Fruit fly (Drosophila melanogaster) whole organism, embryonic: ENCODE data around the gene Tace.

Source experiments
- CG10274 ChIP-seq: fragments of 200-800 bp; sonication (Bioruptor generic); optimal IDR thresholded peaks from 3 replicates; lab custom pipeline; 2017; ENCODE audit warnings: missing biosample characterization, mild to moderate bottlenecking, missing genetic modification characterization
- CG10565 ChIP-seq: fragments of 200-800 bp; sonication (Bioruptor generic); optimal IDR thresholded peaks from 3 replicates; lab custom pipeline; 2016; ENCODE audit warnings: missing biosample characterization, mild to moderate bottlenecking, missing genetic modification characterization
- CG11247 ChIP-seq: fragments of 200-800 bp; sonication (Bioruptor generic); IDR thresholded peaks from 2 replicates; pipeline ENCODE4 v1.3.6; 2022; ENCODE audit warnings: missing biosample characterization, missing genetic modification characterization
- CG11398 ChIP-seq: fragments of 200-800 bp; sonication (Bioruptor generic); optimal IDR thresholded peaks from 2 replicates; lab custom pipeline; 2016; ENCODE audit warnings: missing biosample characterization, missing genetic modification characterization
- CG11504 ChIP-seq: fragments of 200-800 bp; sonication (Bioruptor generic); optimal IDR thresholded peaks from 3 replicates; lab custom pipeline; 2019; ENCODE audit warnings: missing biosample characterization, mild to moderate bottlenecking, missing genetic modification characterization, moderate library complexity
- CG12391 ChIP-seq: fragments of 200-800 bp; sonication (Bioruptor generic); optimal IDR thresholded peaks from 3 replicates; lab custom pipeline; 2018; ENCODE audit warnings: missing biosample characterization, mild to moderate bottlenecking, missing genetic modification characterization, moderate library complexity
- CG13296 ChIP-seq: fragments of 200-800 bp; sonication (Bioruptor generic); optimal IDR thresholded peaks from 3 replicates; lab custom pipeline; 2018; ENCODE audit warnings: missing biosample characterization, mild to moderate bottlenecking, missing genetic modification characterization
- CG14014 ChIP-seq: fragments of 200-800 bp; sonication (Bioruptor generic); IDR thresholded peaks from 2 replicates; pipeline ENCODE4 v1.3.6; 2022; ENCODE audit warnings: missing biosample characterization, missing genetic modification characterization
- CG14050 ChIP-seq: fragments of 200-800 bp; sonication (Bioruptor generic); IDR thresholded peaks from 3 replicates; pipeline ENCODE4 v1.3.6; 2022; ENCODE audit warnings: missing biosample characterization, missing genetic modification characterization
- CG15073 ChIP-seq: fragments of 200-800 bp; sonication (Bioruptor generic); optimal IDR thresholded peaks from 2 replicates; lab custom pipeline; 2016; ENCODE audit warnings: missing biosample characterization, missing genetic modification characterization
- CG15479 ChIP-seq: fragments of 200-800 bp; sonication (Bioruptor generic); optimal IDR thresholded peaks from 3 replicates; lab custom pipeline; 2019; ENCODE audit warnings: missing biosample characterization, mild to moderate bottlenecking, missing genetic modification characterization, moderate library complexity
- CG15514 ChIP-seq: fragments of 200-800 bp; sonication (Bioruptor generic); optimal IDR thresholded peaks from 3 replicates; lab custom pipeline; 2017; ENCODE audit warnings: missing biosample characterization, missing genetic modification characterization, mild to moderate bottlenecking, moderate library complexity, missing genetic modification reagents
- CG1603 ChIP-seq: fragments of 200-800 bp; sonication (Bioruptor generic); optimal IDR thresholded peaks from 2 replicates; lab custom pipeline; 2019; ENCODE audit warnings: missing biosample characterization, mild to moderate bottlenecking, missing genetic modification characterization, moderate library complexity
- CG17802 ChIP-seq: fragments of 200-800 bp; sonication (Bioruptor generic); optimal IDR thresholded peaks from 2 replicates; lab custom pipeline; 2018; ENCODE audit warnings: missing biosample characterization, mild to moderate bottlenecking, missing genetic modification characterization, moderate library complexity
- CG2129 ChIP-seq: fragments of 200-800 bp; sonication (Bioruptor generic); IDR thresholded peaks from 2 replicates; pipeline ENCODE4 v1.3.6; 2022; ENCODE audit warnings: missing biosample characterization, missing genetic modification characterization; ENCODE audit not compliant: partially characterized antibody
- CG30431 ChIP-seq: fragments of 200-800 bp; sonication (Bioruptor generic); optimal IDR thresholded peaks from 2 replicates; lab custom pipeline; 2017; ENCODE audit warnings: missing biosample characterization, missing genetic modification characterization
- CG3281 ChIP-seq: fragments of 200-800 bp; sonication (Bioruptor generic); optimal IDR thresholded peaks from 3 replicates; lab custom pipeline; 2017; ENCODE audit warnings: missing biosample characterization, mild to moderate bottlenecking, missing genetic modification characterization
- CG3407 ChIP-seq: fragments of 200-800 bp; sonication (Bioruptor generic); optimal IDR thresholded peaks from 2 replicates; lab custom pipeline; 2018; ENCODE audit warnings: missing biosample characterization, mild to moderate bottlenecking, missing genetic modification characterization
- CG3995 ChIP-seq: fragments of 200-800 bp; sonication (Bioruptor generic); optimal IDR thresholded peaks from 3 replicates; lab custom pipeline; 2016; ENCODE audit warnings: missing biosample characterization, missing genetic modification characterization
- CG4328 ChIP-seq: fragments of 200-800 bp; sonication (Bioruptor generic); optimal IDR thresholded peaks from 3 replicates; lab custom pipeline; 2017; ENCODE audit warnings: missing biosample characterization, missing genetic modification reagents, missing genetic modification characterization
- CG43689 ChIP-seq: fragments of 200-800 bp; sonication (Bioruptor generic); IDR thresholded peaks from 2 replicates; pipeline ENCODE4 v1.3.6; 2022; ENCODE audit warnings: missing biosample characterization, missing genetic modification characterization
- CG4707 ChIP-seq: fragments of 200-800 bp; sonication (Bioruptor generic); optimal IDR thresholded peaks from 2 replicates; lab custom pipeline; 2018; ENCODE audit warnings: missing biosample characterization, mild to moderate bottlenecking, missing genetic modification characterization, moderate library complexity
- CG5180 ChIP-seq: fragments of 200-800 bp; sonication (Bioruptor generic); optimal IDR thresholded peaks from 3 replicates; lab custom pipeline; 2017; ENCODE audit warnings: missing biosample characterization, missing genetic modification characterization, mild to moderate bottlenecking, moderate library complexity, missing genetic modification reagents
- CG6272 ChIP-seq: fragments of 200-800 bp; sonication (Bioruptor generic); IDR thresholded peaks from 2 replicates; pipeline ENCODE4 v1.3.6; 2022; ENCODE audit warnings: missing biosample characterization, missing genetic modification characterization
- CG6689 ChIP-seq: fragments of 200-800 bp; sonication (Bioruptor generic); IDR thresholded peaks from 2 replicates; pipeline ENCODE4 v1.3.6; 2022; ENCODE audit warnings: missing biosample characterization, missing genetic modification characterization
- CG7963 ChIP-seq: fragments of 200-800 bp; sonication (Bioruptor generic); IDR thresholded peaks from 3 replicates; pipeline ENCODE4 v1.3.6; 2022; ENCODE audit warnings: missing biosample characterization, missing genetic modification characterization; ENCODE audit not compliant: partially characterized antibody
- CkIIα-i1 ChIP-seq: fragments of 200-800 bp; sonication (Bioruptor generic); IDR thresholded peaks from 2 replicates; pipeline ENCODE4 v1.3.6; 2022; ENCODE audit warnings: missing biosample characterization, missing genetic modification characterization
- D19A ChIP-seq: fragments of 200-800 bp; optimal IDR thresholded peaks from 3 replicates; lab custom pipeline; 2019; ENCODE audit warnings: missing biosample characterization, mild to moderate bottlenecking, missing genetic modification characterization, moderate library complexity
- Doc2 ChIP-seq: fragments of 200-800 bp; sonication (Bioruptor generic); IDR thresholded peaks from 2 replicates; pipeline ENCODE4 v1.3.6; 2022; ENCODE audit warnings: missing biosample characterization, missing genetic modification characterization
- Ets65A ChIP-seq: fragments of 200-800 bp; sonication (Bioruptor generic); peaks from one replicate; lab custom pipeline; 2016; ENCODE audit warnings: missing biosample characterization, missing genetic modification characterization
- Fer2 ChIP-seq: fragments of 200-800 bp; sonication (Bioruptor generic); optimal IDR thresholded peaks from 2 replicates; lab custom pipeline; 2018; ENCODE audit warnings: missing biosample characterization, mild to moderate bottlenecking, missing genetic modification characterization, moderate library complexity
- Med ChIP-seq: fragments of 200-800 bp; sonication (Bioruptor generic); peaks from one replicate; lab custom pipeline; 2016; ENCODE audit warnings: missing biosample characterization, missing genetic modification characterization, mild to moderate bottlenecking, inconsistent platforms, moderate library complexity
- Nf-YA ChIP-seq: fragments of 200-800 bp; sonication (Bioruptor generic); IDR thresholded peaks from 2 replicates; pipeline ENCODE4 v1.3.6; 2022; ENCODE audit warnings: missing biosample characterization, missing genetic modification characterization
- Pdp1 ChIP-seq, 2 experiments: fragments of 200-800 bp; sonication (Bioruptor generic); optimal IDR thresholded peaks; 3 replicates each; lab custom pipeline; 2016; ENCODE audit warnings: missing biosample characterization in 2 of 2, missing genetic modification characterization in 2 of 2, mild to moderate bottlenecking in 1 of 2, moderate library complexity in 1 of 2
- Ssrp ChIP-seq: fragments of 200-800 bp; sonication (Bioruptor generic); optimal IDR thresholded peaks from 2 replicates; lab custom pipeline; 2018; ENCODE audit warnings: missing biosample characterization, mild to moderate bottlenecking, missing genetic modification characterization, moderate library complexity
- az2 ChIP-seq: fragments of 200-800 bp; sonication (Bioruptor generic); optimal IDR thresholded peaks from 3 replicates; lab custom pipeline; 2016; ENCODE audit warnings: missing biosample characterization, missing genetic modification characterization
- croc ChIP-seq: fragments of 200-800 bp; sonication (Bioruptor generic); conservative IDR thresholded peaks from 3 replicates; pipeline ENCODE4 v1.3.6; 2022; ENCODE audit warnings: missing biosample characterization, missing genetic modification characterization
- fd96Cb ChIP-seq: fragments of 200-800 bp; sonication (Bioruptor generic); optimal IDR thresholded peaks from 2 replicates; lab custom pipeline; 2018; ENCODE audit warnings: missing biosample characterization, mild to moderate bottlenecking, missing genetic modification characterization, moderate library complexity
- ham ChIP-seq: fragments of 200-800 bp; sonication (Bioruptor generic); IDR thresholded peaks from 2 replicates; pipeline ENCODE4 v1.3.6; 2022; ENCODE audit warnings: missing biosample characterization, missing genetic modification characterization
- hbn ChIP-seq: fragments of 200-800 bp; sonication (Bioruptor generic); IDR thresholded peaks from 2 replicates; pipeline ENCODE4 v1.3.6; 2022; ENCODE audit warnings: missing biosample characterization, missing genetic modification characterization; ENCODE audit not compliant: partially characterized antibody
- knrl ChIP-seq: fragments of 200-800 bp; sonication (Bioruptor generic); IDR thresholded peaks from 3 replicates; pipeline ENCODE4 v1.3.6; 2022; ENCODE audit warnings: missing biosample characterization, missing genetic modification characterization; ENCODE audit not compliant: partially characterized antibody
- prd ChIP-seq, 3 experiments: fragments of >200 bp in 2 of 3; fragments of 200-800 bp in 1 of 3; sonication (Bioruptor generic) in 1 of 3; optimal IDR thresholded peaks in 2 of 3; IDR thresholded peaks in 1 of 3; 2 replicates in 2 of 3; 3 replicates in 1 of 3; pipeline versions ENCODE4 v1.3.6 to Lab custom; 2017 to 2022; ENCODE audit warnings: missing biosample characterization in 1 of 3, missing genetic modification characterization in 1 of 3
- ranshi ChIP-seq: fragments of 200-800 bp; sonication (Bioruptor generic); IDR thresholded peaks from 2 replicates; pipeline ENCODE4 v1.3.6; 2022; ENCODE audit warnings: missing biosample characterization, missing genetic modification characterization
- sna ChIP-seq: fragments of 200-800 bp; sonication (Bioruptor generic); IDR thresholded peaks from 2 replicates; pipeline ENCODE4 v1.3.6; 2022; ENCODE audit warnings: missing biosample characterization, missing genetic modification characterization; ENCODE audit not compliant: partially characterized antibody
- tin ChIP-seq: fragments of 200-800 bp; sonication (Bioruptor generic); optimal IDR thresholded peaks from 3 replicates; lab custom pipeline; 2016; ENCODE audit warnings: missing biosample characterization, missing genetic modification characterization
- tx ChIP-seq: fragments of 200-800 bp; sonication (Bioruptor generic); optimal IDR thresholded peaks from 2 replicates; lab custom pipeline; 2016; ENCODE audit warnings: missing biosample characterization, missing genetic modification characterization
- yki ChIP-seq: fragments of >200 bp; optimal IDR thresholded peaks from 3 replicates; lab custom pipeline; 2018

Gene Tace

dm6 chr3R:30046029-30047001, 46.0 kb downstream of the Tace start, which contains the start of the genes RpL32 and CG7943 (continued):
- TF ChIP-seq CG4328 (GFP tag; lab: Kevin White, UChicago): peak; percentile 94
- peak; percentile 86 for TF ChIP-seq Nf-YA
- peak; percentile 71 for TF ChIP-seq CG30431 (GFP tag; lab: Kevin White, UChicago)
- peak; percentile 88 for TF ChIP-seq fd96Cb (tag; lab: Kevin White, UChicago)
- peak; percentile 100 for TF ChIP-seq CG2129 (GFP tag; lab: Robert Waterston, UW)
- peak; percentile 98 to 99 for TF ChIP-seq Pdp1 (GFP tag; optimal IDR thresholded peaks at IDR 0.05; lab: Kevin White, UChicago)
- TF ChIP-seq Ssrp (tag; lab: Kevin White, UChicago): peak; percentile 82
- peak; percentile 89 for TF ChIP-seq Doc2 (GFP tag; lab: Robert Waterston, UW)
- TF ChIP-seq croc: peak; percentile 87
- peak; percentile 85 for TF ChIP-seq CG3995 (GFP tag; lab: Kevin White, UChicago)
- TF ChIP-seq CG6689 (GFP tag; lab: Robert Waterston, UW): peak; percentile 92
- TF ChIP-seq Ets65A (GFP tag; lab: Kevin White, UChicago): peak; percentile 99
- TF ChIP-seq D19A (tag; lab: Kevin White, UChicago): peak; percentile 77
- peak; percentile 97 for TF ChIP-seq CG13296 (GFP tag; lab: Kevin White, UChicago)
- TF ChIP-seq CG3281 (GFP tag; lab: Kevin White, UChicago): peak; percentile 95
- TF ChIP-seq tx (GFP tag; lab: Kevin White, UChicago): peak; percentile 83
- peak; percentile 84 for TF ChIP-seq CG17802 (tag; lab: Kevin White, UChicago)
- TF ChIP-seq ranshi (GFP tag; lab: Robert Waterston, UW): peak; percentile 97
- TF ChIP-seq hbn: peak; percentile 100
- peak; percentile 96 for TF ChIP-seq CG14014 (GFP tag; lab: Robert Waterston, UW)
- peak; percentile 92 for TF ChIP-seq Fer2
- TF ChIP-seq CG12391 (tag; lab: Kevin White, UChicago): peak; percentile 92
- TF ChIP-seq CkIIα-i1 (GFP tag; lab: Robert Waterston, UW): 0 out of 2 replicates have a peak, but pooled peaks have one; percentile 57
- TF ChIP-seq CG14050 (GFP tag; lab: Robert Waterston, UW): peak; percentile 91
- TF ChIP-seq CG11504: peak; percentile 90
- TF ChIP-seq sna: peak; percentile 100
- TF ChIP-seq CG10565 (GFP tag; lab: Kevin White, UChicago): peak; percentile 90
- TF ChIP-seq CG7963 (GFP tag; lab: Robert Waterston, UW): peak; percentile 100
- TF ChIP-seq CG5180 (GFP tag; lab: Kevin White, UChicago): peak; percentile 72
- TF ChIP-seq yki (lab: Kevin White, UChicago): no peak
- peak; percentile 94 for TF ChIP-seq CG15514 (GFP tag; lab: Kevin White, UChicago)
- peak; percentile 70 for TF ChIP-seq az2 (GFP tag; lab: Kevin White, UChicago)
- peak; percentile 53 for TF ChIP-seq CG15073
- peak; percentile 86 for TF ChIP-seq CG11398 (GFP tag; lab: Kevin White, UChicago)
- peak; percentile 96 for TF ChIP-seq tin (GFP tag; lab: Kevin White, UChicago)
- peak; percentile 89 for TF ChIP-seq CG43689 (GFP tag; lab: Robert Waterston, UW)
- peak; percentile 89 for TF ChIP-seq ham (GFP tag; lab: Robert Waterston, UW)
- TF ChIP-seq CG15479: peak; percentile 48
- peak; percentile 80 for TF ChIP-seq CG4707 (GFP tag; lab: Kevin White, UChicago)
- TF ChIP-seq CG1603: peak; percentile 96
- peak; percentile 96 for TF ChIP-seq CG11247 (GFP tag; lab: Robert Waterston, UW)
- peak; percentile 87 for TF ChIP-seq CG10274 (GFP tag; lab: Kevin White, UChicago)
- peak; percentile 100 for TF ChIP-seq knrl
- peak; percentile 81 for TF ChIP-seq CG3407 (GFP tag; lab: Kevin White, UChicago)
- TF ChIP-seq prd (optimal IDR thresholded peaks at IDR 0.05; lab: Kevin White, UChicago): no peak
- TF ChIP-seq prd (GFP tag; IDR thresholded peaks at IDR 0.05; lab: Robert Waterston, UW): peak; percentile 97
- peak; percentile 100 for TF ChIP-seq Med (GFP tag; lab: Kevin White, UChicago)
- TF ChIP-seq CG6272: peak; percentile 95
